Fruit fly (Drosophila melanogaster) whole organism, embryonic: ENCODE results near the gene Vlet.
A peak's percentile ranks its signal among the peaks of the same experiment; 100 is the strongest.

ENCODE experiments used
- Abd-B ChIP-seq: fragments of 200-800 bp; sonication (Bioruptor generic); optimal IDR thresholded peaks from 2 replicates; lab custom pipeline; 2018; ENCODE audit warnings: missing biosample characterization, mild to moderate bottlenecking, missing genetic modification characterization, moderate library complexity
- Ada2b ChIP-seq: fragments of 200-800 bp; sonication (Bioruptor generic); IDR thresholded peaks from 2 replicates; pipeline ENCODE4 v1.3.6; 2022; ENCODE audit warnings: missing biosample characterization, missing genetic modification characterization
- CG10366 ChIP-seq: fragments of 200-800 bp; sonication (Bioruptor generic); IDR thresholded peaks from 2 replicates; pipeline ENCODE4 v1.3.6; 2022; ENCODE audit warnings: missing biosample characterization, missing genetic modification characterization
- CG10979 ChIP-seq: fragments of 200-800 bp; sonication (Bioruptor generic); optimal IDR thresholded peaks from 2 replicates; lab custom pipeline; 2018; ENCODE audit warnings: missing biosample characterization, mild to moderate bottlenecking, missing genetic modification characterization, moderate library complexity
- CG11504 ChIP-seq: fragments of 200-800 bp; sonication (Bioruptor generic); optimal IDR thresholded peaks from 3 replicates; lab custom pipeline; 2019; ENCODE audit warnings: missing biosample characterization, mild to moderate bottlenecking, missing genetic modification characterization, moderate library complexity
- CG15269 ChIP-seq: fragments of 200-800 bp; sonication (Bioruptor generic); optimal IDR thresholded peaks from 2 replicates; lab custom pipeline; 2018; ENCODE audit warnings: missing biosample characterization, mild to moderate bottlenecking, missing genetic modification characterization, moderate library complexity
- CG15479 ChIP-seq: fragments of 200-800 bp; sonication (Bioruptor generic); optimal IDR thresholded peaks from 3 replicates; lab custom pipeline; 2019; ENCODE audit warnings: missing biosample characterization, mild to moderate bottlenecking, missing genetic modification characterization, moderate library complexity
- CG1602 ChIP-seq: fragments of 200-800 bp; sonication (Bioruptor generic); optimal IDR thresholded peaks from 3 replicates; lab custom pipeline; 2016; ENCODE audit warnings: missing biosample characterization, missing genetic modification characterization
- CG17359 ChIP-seq: fragments of 200-800 bp; sonication (Bioruptor generic); optimal IDR thresholded peaks from 3 replicates; lab custom pipeline; 2018; ENCODE audit warnings: missing biosample characterization, mild to moderate bottlenecking, missing genetic modification characterization, moderate library complexity
- CG2120 ChIP-seq: fragments of 200-800 bp; sonication (Bioruptor generic); optimal IDR thresholded peaks from 3 replicates; lab custom pipeline; 2016; ENCODE audit warnings: missing biosample characterization, missing genetic modification characterization
- CG32532 ChIP-seq: fragments of 200-800 bp; sonication (Bioruptor generic); IDR thresholded peaks from 2 replicates; pipeline ENCODE4 v1.3.6; 2022; ENCODE audit warnings: missing biosample characterization, missing genetic modification characterization
- CG3281 ChIP-seq: fragments of 200-800 bp; sonication (Bioruptor generic); optimal IDR thresholded peaks from 3 replicates; lab custom pipeline; 2017; ENCODE audit warnings: missing biosample characterization, mild to moderate bottlenecking, missing genetic modification characterization
- CG3838 ChIP-seq: fragments of 200-800 bp; sonication (Bioruptor generic); optimal IDR thresholded peaks from 3 replicates; lab custom pipeline; 2016; ENCODE audit warnings: missing biosample characterization, missing genetic modification characterization
- CG6272 ChIP-seq: fragments of 200-800 bp; sonication (Bioruptor generic); IDR thresholded peaks from 2 replicates; pipeline ENCODE4 v1.3.6; 2022; ENCODE audit warnings: missing biosample characterization, missing genetic modification characterization
- CG7839 ChIP-seq: fragments of 200-800 bp; sonication (Bioruptor generic); optimal IDR thresholded peaks from 3 replicates; lab custom pipeline; 2018; ENCODE audit warnings: missing biosample characterization, mild to moderate bottlenecking, missing genetic modification characterization, moderate library complexity
- CG8281 ChIP-seq: fragments of 200-800 bp; sonication (Bioruptor generic); optimal IDR thresholded peaks from 2 replicates; lab custom pipeline; 2018; ENCODE audit warnings: missing biosample characterization, mild to moderate bottlenecking, missing genetic modification characterization, moderate library complexity
- CTCF ChIP-seq: fragments of 200-800 bp; sonication (Bioruptor generic); optimal IDR thresholded peaks from 2 replicates; lab custom pipeline; 2017; ENCODE audit warnings: missing biosample characterization, mild to moderate bottlenecking, missing genetic modification characterization, moderate library complexity
- D ChIP-seq, 2 experiments: fragments of 200-800 bp in 1 of 2; fragments of >200 bp in 1 of 2; sonication (Bioruptor generic) in 1 of 2; optimal IDR thresholded peaks; 2 replicates in 1 of 2; 3 replicates in 1 of 2; lab custom pipeline; 2017; ENCODE audit warnings: mild to moderate bottlenecking in 1 of 2, missing biosample characterization in 1 of 2, missing genetic modification characterization in 1 of 2, missing genetic modification reagents in 1 of 2
- E2f1 ChIP-seq: fragments of 200-800 bp; sonication (Bioruptor generic); IDR thresholded peaks from 2 replicates; pipeline ENCODE4 v1.3.6; 2022; ENCODE audit warnings: missing biosample characterization, missing genetic modification characterization
- Ets65A ChIP-seq: fragments of 200-800 bp; sonication (Bioruptor generic); peaks from one replicate; lab custom pipeline; 2016; ENCODE audit warnings: missing biosample characterization, missing genetic modification characterization
- Gug ChIP-seq: fragments of 200-800 bp; sonication (Bioruptor generic); IDR thresholded peaks from 4 replicates; pipeline ENCODE4 v1.3.6; 2022; ENCODE audit warnings: missing biosample characterization, missing genetic modification characterization
- Lhr ChIP-seq: fragments of 200-800 bp; sonication (Bioruptor generic); optimal IDR thresholded peaks from 3 replicates; lab custom pipeline; 2017; ENCODE audit warnings: mild to moderate bottlenecking, missing biosample characterization, missing genetic modification reagents, missing genetic modification characterization
- Med ChIP-seq: fragments of 200-800 bp; sonication (Bioruptor generic); peaks from one replicate; lab custom pipeline; 2016; ENCODE audit warnings: missing biosample characterization, missing genetic modification characterization, mild to moderate bottlenecking, inconsistent platforms, moderate library complexity
- Mes4 ChIP-seq: fragments of 200-800 bp; sonication (Bioruptor generic); optimal IDR thresholded peaks from 2 replicates; lab custom pipeline; 2016; ENCODE audit warnings: missing biosample characterization, missing genetic modification characterization
- Pdp1 ChIP-seq, 2 experiments: fragments of 200-800 bp; sonication (Bioruptor generic); optimal IDR thresholded peaks; 3 replicates each; lab custom pipeline; 2016; ENCODE audit warnings: missing biosample characterization in 2 of 2, missing genetic modification characterization in 2 of 2, mild to moderate bottlenecking in 1 of 2, moderate library complexity in 1 of 2
- Sox102F ChIP-seq: fragments of 200-800 bp; sonication (Bioruptor generic); optimal IDR thresholded peaks from 2 replicates; lab custom pipeline; 2018; ENCODE audit warnings: missing biosample characterization, mild to moderate bottlenecking, missing genetic modification characterization, moderate library complexity
- al ChIP-seq: fragments of 200-800 bp; sonication (Bioruptor generic); IDR thresholded peaks from 2 replicates; pipeline ENCODE4 v1.3.6; 2022; ENCODE audit warnings: missing biosample characterization, missing genetic modification characterization
- ara ChIP-seq: fragments of 200-800 bp; sonication (Bioruptor generic); IDR thresholded peaks from 2 replicates; pipeline ENCODE4 v1.3.6; 2022; ENCODE audit warnings: missing biosample characterization, missing genetic modification characterization
- bigmax ChIP-seq: fragments of 200-800 bp; sonication (Bioruptor generic); optimal IDR thresholded peaks from 2 replicates; lab custom pipeline; 2018; ENCODE audit warnings: missing biosample characterization, mild to moderate bottlenecking, missing genetic modification characterization
- cas ChIP-seq: fragments of 200-800 bp; sonication (Bioruptor generic); IDR thresholded peaks from 2 replicates; pipeline ENCODE4 v1.3.6; 2022; ENCODE audit warnings: missing biosample characterization, missing genetic modification characterization
- cato ChIP-seq: fragments of 200-800 bp; sonication (Bioruptor generic); optimal IDR thresholded peaks from 2 replicates; lab custom pipeline; 2016; ENCODE audit warnings: missing biosample characterization, missing genetic modification characterization, borderline replicate concordance
- chif ChIP-seq, 2 experiments: fragments of 200-800 bp; sonication (Bioruptor generic); optimal IDR thresholded peaks; 3 replicates each; lab custom pipeline; 2016; ENCODE audit warnings: missing biosample characterization in 2 of 2, missing genetic modification characterization in 2 of 2
- danr ChIP-seq: fragments of 200-800 bp; sonication (Bioruptor generic); IDR thresholded peaks from 2 replicates; pipeline ENCODE4 v1.3.6; 2022; ENCODE audit warnings: missing biosample characterization, missing genetic modification characterization
- dmrt99B ChIP-seq: fragments of 200-800 bp; sonication (Bioruptor generic); optimal IDR thresholded peaks from 2 replicates; lab custom pipeline; 2018; ENCODE audit warnings: missing biosample characterization, mild to moderate bottlenecking, missing genetic modification characterization, moderate library complexity
- dpn ChIP-seq, 2 experiments: fragments of 200-800 bp; sonication (Bioruptor generic); optimal IDR thresholded peaks; 3 replicates each; lab custom pipeline; 2016; ENCODE audit warnings: missing biosample characterization in 2 of 2, missing genetic modification characterization in 2 of 2
- dysf ChIP-seq: fragments of 200-800 bp; sonication (Bioruptor generic); IDR thresholded peaks from 3 replicates; pipeline ENCODE4 v1.3.6; 2022; ENCODE audit warnings: missing biosample characterization, missing genetic modification characterization
- gem ChIP-seq: fragments of 200-800 bp; sonication (Bioruptor generic); optimal IDR thresholded peaks from 2 replicates; lab custom pipeline; 2019; ENCODE audit warnings: missing biosample characterization, mild to moderate bottlenecking, missing genetic modification characterization, moderate library complexity
- ham ChIP-seq: fragments of 200-800 bp; sonication (Bioruptor generic); IDR thresholded peaks from 2 replicates; pipeline ENCODE4 v1.3.6; 2022; ENCODE audit warnings: missing biosample characterization, missing genetic modification characterization
- hkb ChIP-seq, 2 experiments: fragments of 200-800 bp in 1 of 2; fragments of >200 bp in 1 of 2; sonication (Bioruptor generic) in 1 of 2; IDR thresholded peaks in 1 of 2; optimal IDR thresholded peaks in 1 of 2; 2 replicates each; pipeline versions ENCODE4 v1.3.6 to Lab custom; 2017 to 2022; ENCODE audit warnings: missing biosample characterization in 1 of 2, missing genetic modification characterization in 1 of 2
- lilli ChIP-seq: fragments of 200-800 bp; sonication (Bioruptor generic); optimal IDR thresholded peaks from 3 replicates; lab custom pipeline; 2016; ENCODE audit warnings: missing biosample characterization, missing genetic modification characterization
- lmd ChIP-seq: fragments of 200-800 bp; sonication (Bioruptor generic); IDR thresholded peaks from 2 replicates; pipeline ENCODE4 v1.3.6; 2022; ENCODE audit warnings: missing biosample characterization, missing genetic modification characterization
- nerfin-1 ChIP-seq: fragments of 200-800 bp; sonication (Bioruptor generic); optimal IDR thresholded peaks from 3 replicates; lab custom pipeline; 2019; ENCODE audit warnings: missing biosample characterization, mild to moderate bottlenecking, missing genetic modification characterization, moderate library complexity
- peb ChIP-seq: fragments of 200-800 bp; sonication (Bioruptor generic); IDR thresholded peaks from 2 replicates; pipeline ENCODE4 v1.3.6; 2022; ENCODE audit warnings: missing biosample characterization, missing genetic modification characterization
- sens-2 ChIP-seq: fragments of 200-800 bp; sonication (Bioruptor generic); IDR thresholded peaks from 2 replicates; pipeline ENCODE4 v1.3.6; 2022; ENCODE audit warnings: missing biosample characterization, missing genetic modification characterization
- sisA ChIP-seq: fragments of 200-800 bp; sonication (Bioruptor generic); IDR thresholded peaks from 2 replicates; pipeline ENCODE4 v1.3.6; 2022; ENCODE audit warnings: missing biosample characterization, missing genetic modification characterization
- slbo ChIP-seq: fragments of 200-800 bp; sonication (Bioruptor generic); IDR thresholded peaks from 2 replicates; pipeline ENCODE4 v1.3.6; 2022; ENCODE audit warnings: missing biosample characterization, missing genetic modification characterization
- sob ChIP-seq: fragments of 200-800 bp; sonication (Bioruptor generic); IDR thresholded peaks from 2 replicates; pipeline ENCODE4 v1.3.6; 2022; ENCODE audit warnings: missing biosample characterization, missing genetic modification characterization
- stc ChIP-seq: fragments of 200-800 bp; sonication (Bioruptor generic); IDR thresholded peaks from 2 replicates; pipeline ENCODE4 v1.3.6; 2022; ENCODE audit warnings: missing biosample characterization, missing genetic modification characterization
- tio ChIP-seq: fragments of 200-800 bp; sonication (Bioruptor generic); optimal IDR thresholded peaks from 2 replicates; lab custom pipeline; 2017; ENCODE audit warnings: missing biosample characterization, missing genetic modification characterization, inconsistent platforms
- unpg ChIP-seq: fragments of 200-800 bp; sonication (Bioruptor generic); optimal IDR thresholded peaks from 3 replicates; lab custom pipeline; 2018; ENCODE audit warnings: missing biosample characterization, mild to moderate bottlenecking, missing genetic modification characterization, moderate library complexity

Gene Vlet

dm6 chrX:11652991-11653390 is 25.4 kb downstream of the Vlet start (continued):
- TF ChIP-seq stc (GFP tag; lab: Robert Waterston, UW) (0 out of 2 replicates have a peak, but pooled peaks have one; percentile 17), lmd (GFP tag; lab: Robert Waterston, UW) (peak; percentile 57), unpg (GFP tag; lab: Kevin White, UChicago) (peak; percentile 38), CG15479 (GFP tag; lab: Kevin White, UChicago) (no peak), chif (GFP tag; optimal IDR thresholded peaks at IDR 0.05; lab: Kevin White, UChicago) (peak; percentile 12 to 47), CG10366 (GFP tag; lab: Robert Waterston, UW) (0 out of 2 replicates have a peak, but pooled peaks have one; percentile 19), lilli (GFP tag; lab: Kevin White, UChicago) (peak; percentile 2), sisA (GFP tag; lab: Robert Waterston, UW) (peak; percentile 33; the same call in 1 of the 2 replicates), tio (GFP tag; lab: Kevin White, UChicago) (peak; percentile 14), E2f1 (GFP tag; lab: Robert Waterston, UW) (peak; percentile 37; the same call in 1 of the 2 replicates), gem (tag; lab: Kevin White, UChicago) (peak; percentile 50), CG7839 (tag; lab: Kevin White, UChicago) (peak; percentile 29), D (optimal IDR thresholded peaks at IDR 0.05; lab: Kevin White, UChicago) (no peak), D (GFP tag; optimal IDR thresholded peaks at IDR 0.05; lab: Kevin White, UChicago) (no peak), slbo (peak; percentile 44), cato (GFP tag; lab: Kevin White, UChicago) (no peak), Pdp1 (GFP tag; optimal IDR thresholded peaks at IDR 0.05; lab: Kevin White, UChicago) (peak; percentile 0 to 35), Abd-B (no peak), CG17359 (tag; lab: Kevin White, UChicago) (peak; percentile 30), Ada2b (GFP tag; lab: Robert Waterston, UW) (peak; percentile 49; the same call in 1 of the 2 replicates), CG32532 (GFP tag; lab: Robert Waterston, UW) (peak; percentile 44; the same call in 1 of the 2 replicates), sob (0 out of 2 replicates have a peak, but pooled peaks have one; percentile 12), CG15269 (tag; lab: Kevin White, UChicago) (peak; percentile 12), CG1602 (GFP tag; lab: Kevin White, UChicago) (no peak), CG2120 (GFP tag; lab: Kevin White, UChicago) (peak; percentile 21), Mes4 (GFP tag; lab: Kevin White, UChicago) (peak; percentile 1), Med (GFP tag; lab: Kevin White, UChicago) (peak; percentile 80), CG3281 (peak; percentile 4), Gug (0 out of 4 replicates have a peak, but pooled peaks have one; percentile 24)

DNA sequence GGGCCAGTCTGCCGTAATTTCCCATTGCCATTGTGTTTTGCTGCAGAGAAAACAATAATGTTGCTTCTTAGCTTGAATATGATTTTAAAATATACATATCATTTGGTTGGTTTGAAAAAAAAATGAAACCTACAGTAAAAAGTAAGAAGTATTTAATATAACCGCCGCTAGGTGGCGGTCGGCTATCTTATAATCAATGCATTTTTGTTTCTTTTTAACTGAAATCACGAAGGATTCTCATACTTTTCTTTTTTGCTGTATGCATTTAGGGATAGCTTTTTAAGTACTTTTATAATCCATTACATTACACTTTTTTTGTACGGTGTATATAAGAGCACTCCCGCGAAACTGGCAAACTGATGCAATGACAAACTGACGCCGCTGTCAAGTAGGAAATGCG is 27.0 kb downstream of the Vlet start:
- TF ChIP-seq Ets65A (peak; percentile 39), cas (GFP tag; lab: Robert Waterston, UW) (no peak), dysf (no peak), dpn (GFP tag; optimal IDR thresholded peaks at IDR 0.05; lab: Kevin White, UChicago) (no peak), ham (no peak), sens-2 (GFP tag; lab: Robert Waterston, UW) (no peak), Abd-B (no peak), peb (GFP tag; lab: Robert Waterston, UW) (no peak), CG3838 (no peak), danr (GFP tag; lab: Robert Waterston, UW) (no peak), CTCF (peak; percentile 75), bigmax (GFP tag; lab: Kevin White, UChicago) (no peak), al (GFP tag; lab: Robert Waterston, UW) (no peak), CG11504 (tag; lab: Kevin White, UChicago) (peak; percentile 22), gem (tag; lab: Kevin White, UChicago) (peak; percentile 12), CG6272 (no peak), nerfin-1 (no peak), Sox102F (GFP tag; lab: Kevin White, UChicago) (peak; percentile 8), CG10979 (tag; lab: Kevin White, UChicago) (peak; percentile 56), CG8281 (peak; percentile 75), Lhr (GFP tag; lab: Kevin White, UChicago) (no peak), ara (GFP tag; lab: Robert Waterston, UW) (no peak), dmrt99B (tag; lab: Kevin White, UChicago) (peak; percentile 20), hkb (optimal IDR thresholded peaks at IDR 0.05; lab: Kevin White, UChicago) (no peak), hkb (GFP tag; IDR thresholded peaks at IDR 0.05; lab: Robert Waterston, UW) (no peak)
